Fruit fly (Drosophila melanogaster) whole organism, prepupa: ENCODE measurements around the gene dgt2.
"Not testable (repeated sequence)": the region's sequence is repeated elsewhere in the genome, so short reads cannot be mapped to it uniquely, and the experiment has no call there.

Experiments
- CG11294 ChIP-seq: fragments of 200-800 bp; sonication (Bioruptor generic); IDR thresholded peaks from 2 replicates; pipeline ENCODE4 v1.3.6; 2022; ENCODE audit warnings: missing biosample characterization, missing genetic modification characterization
- CG1621 ChIP-seq: fragments of 200-800 bp; sonication (Bioruptor generic); optimal IDR thresholded peaks from 3 replicates; lab custom pipeline; 2018; ENCODE audit warnings: missing biosample characterization, mild to moderate bottlenecking, missing genetic modification characterization
- CG31627 ChIP-seq: fragments of 200-800 bp; sonication (Bioruptor generic); optimal IDR thresholded peaks from 3 replicates; lab custom pipeline; 2016; ENCODE audit warnings: missing biosample characterization, missing genetic modification characterization
- CG34406 ChIP-seq: fragments of 200-800 bp; sonication (Bioruptor generic); optimal IDR thresholded peaks from 3 replicates; lab custom pipeline; 2016; ENCODE audit warnings: missing biosample characterization, missing genetic modification characterization
- CG6276 ChIP-seq: fragments of 200-800 bp; sonication (Bioruptor generic); optimal IDR thresholded peaks from 2 replicates; lab custom pipeline; 2017; ENCODE audit warnings: missing biosample characterization, mild to moderate bottlenecking, missing genetic modification characterization
- CG8319 ChIP-seq: fragments of 200-800 bp; sonication (Bioruptor generic); optimal IDR thresholded peaks from 3 replicates; lab custom pipeline; 2016; ENCODE audit warnings: missing biosample characterization, missing genetic modification characterization
- CG8632 ChIP-seq: fragments of 200-800 bp; sonication (Bioruptor generic); optimal IDR thresholded peaks from 3 replicates; lab custom pipeline; 2016; ENCODE audit warnings: missing biosample characterization, missing genetic modification characterization
- Hr39 ChIP-seq: fragments of 200-800 bp; sonication (Bioruptor generic); optimal IDR thresholded peaks from 2 replicates; lab custom pipeline; 2016; ENCODE audit warnings: missing biosample characterization, missing genetic modification characterization
- esn ChIP-seq: fragments of 200-800 bp; sonication (Bioruptor generic); optimal IDR thresholded peaks from 2 replicates; lab custom pipeline; 2016; ENCODE audit warnings: missing biosample characterization, mild to moderate bottlenecking, missing genetic modification characterization, moderate library complexity
- fd85E ChIP-seq: fragments of 200-800 bp; sonication (Bioruptor generic); optimal IDR thresholded peaks from 3 replicates; lab custom pipeline; 2016; ENCODE audit warnings: missing biosample characterization, missing genetic modification characterization

- TF ChIP-seq CG8319 (GFP tag; lab: Kevin White, UChicago); CG1621 (tag; lab: Kevin White, UChicago); CG34406 (GFP tag; lab: Kevin White, UChicago); CG31627 (GFP tag; lab: Kevin White, UChicago); CG11294 (GFP tag; lab: Robert Waterston, UW); Hr39 (GFP tag; lab: Kevin White, UChicago); fd85E (GFP tag; lab: Kevin White, UChicago); esn (GFP tag; lab: Kevin White, UChicago); CG6276 (GFP tag; lab: Kevin White, UChicago); CG8632 (GFP tag; lab: Kevin White, UChicago): not testable (repeated sequence)
These were observed 2.9 kb downstream of the dgt2 start, which contains the start of gene Ada1-2 for dm6 chr2L:11992602-11993001.
